Worm (Caenorhabditis elegans) whole organism, L2 larva: Measurements from ENCODE around the gene C03B1.7.

ENCODE experiments used
- dmd-4 ChIP-seq: sonication (generic microtip); optimal IDR thresholded peaks from 2 replicates; lab custom pipeline; 2017; ENCODE audit warnings: missing biosample characterization, missing genetic modification characterization
- sma-9 ChIP-seq, 2 experiments: fragments of 150-350 bp in 1 of 2; sonication (generic microtip) in 1 of 2; optimal IDR thresholded peaks; 2 replicates each; lab custom pipeline; 2014 to 2016; ENCODE audit warnings: missing genetic modification characterization in 2 of 2, mild to moderate bottlenecking in 1 of 2, missing biosample characterization in 1 of 2, missing compliant biosample characterization in 1 of 2, missing genetic modification reagents in 1 of 2, moderate library complexity in 1 of 2

ce11 chrX:6331409-6331808, 10.2 kb upstream of the C03B1.7 start, which contains the start of gene col-170:
- TF ChIP-seq sma-9 (GFP tag; optimal IDR thresholded peaks at IDR 0.05; lab: Kevin White, UChicago) (no peak), sma-9 (tag; optimal IDR thresholded peaks at IDR 0.05; lab: Kevin White, UChicago) (no peak), dmd-4 (no peak)
